Worm (Caenorhabditis elegans): ENCODE data around the gene fbxa-19.

ce11 chrIII:1359669-1360068 lies 44.5 kb downstream of the fbxa-19 start, which contains the start of gene Y82E9BR.9:
- TF ChIP-seq ama-1 (optimal IDR thresholded peaks at IDR 0.05) (no peak), nhr-237 (tag; optimal IDR thresholded peaks at IDR 0.05) (no peak), lin-13 (GFP tag; optimal IDR thresholded peaks at IDR 0.05) (no peak), nhr-76 (tag; optimal IDR thresholded peaks at IDR 0.05) (no peak), egl-27 (tag; optimal IDR thresholded peaks at IDR 0.05) (no peak), aha-1 (tag) (no peak), T20F7.1 (GFP tag; optimal IDR thresholded peaks at IDR 0.05) (no peak), zag-1 (tag; optimal IDR thresholded peaks at IDR 0.05) (no peak), ceh-82 (tag; optimal IDR thresholded peaks at IDR 0.05) (no peak)

Data from whole organism, L4 larva.